Comparison of ENCODE assay signal across 2 worm cellular contexts in the genomic region with DNA sequence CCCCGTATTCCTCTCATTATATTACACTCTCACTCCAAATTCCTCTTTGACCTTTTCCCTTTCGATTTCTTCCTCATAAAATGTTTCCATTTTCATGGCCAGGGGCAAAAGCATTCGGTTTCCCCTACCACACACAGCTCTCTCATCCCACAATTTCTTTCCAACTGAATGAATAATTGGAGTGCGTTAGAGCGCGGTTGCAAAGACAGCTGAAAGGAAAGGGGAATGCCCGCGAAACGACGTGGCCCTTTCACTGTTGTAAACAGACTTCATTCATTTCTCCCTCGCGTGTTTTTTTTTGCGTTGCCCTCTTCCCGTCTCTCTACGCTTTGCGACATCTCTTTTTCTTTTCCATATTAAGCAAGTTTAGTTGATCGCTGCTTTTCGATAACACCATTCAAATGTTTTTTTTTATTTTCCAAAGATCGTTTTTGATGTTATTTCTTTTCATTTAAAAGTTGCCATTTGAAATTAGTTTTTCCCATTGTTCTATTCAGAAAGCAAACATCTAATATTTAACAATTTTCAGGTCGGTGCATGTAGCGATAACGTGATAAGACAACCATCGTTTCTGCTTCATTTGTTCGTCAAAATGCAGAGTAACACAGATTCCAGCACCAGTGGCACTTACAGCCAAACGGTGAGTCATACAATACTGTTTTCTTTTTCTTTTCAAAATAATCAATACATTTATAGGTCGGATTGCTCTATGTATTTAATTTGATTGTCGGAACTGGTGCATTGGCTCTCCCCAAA.
TF ChIP-seq lines count a peak whose summit lies in the region.

Gene C03A3.2, plus strand, starts transcription at position 530 of the 756 bp plus-strand sequence.

TF ChIP-seq in whole organism, L1 larva, 84 proteins besides CTCF, POLR2A, EP300 and RAD21 (continued from another document and continues in another):
- peak; percentile 22; the same call in 1 of the 2 replicates for TF ChIP-seq isw-1 (GFP tag; IDR thresholded peaks at IDR 0.05; lab: Robert Waterston, UW)
- peak; percentile 54 to 76 for TF ChIP-seq lsy-2 (tag; optimal IDR thresholded peaks at IDR 0.05; lab: Kevin White, UChicago)
- TF ChIP-seq ceh-63 (GFP tag; optimal IDR thresholded peaks at IDR 0.05; lab: Kevin White, UChicago) = no peak
- peak in 1 of 2 experiments; percentile 69 for TF ChIP-seq mdl-1 (tag; optimal IDR thresholded peaks at IDR 0.05; lab: Kevin White, UChicago)
- peak; percentile 33 for TF ChIP-seq nhr-19 (GFP tag; conservative IDR thresholded peaks at IDR 0.05; lab: Robert Waterston, UW)
- TF ChIP-seq egl-13 (tag; optimal IDR thresholded peaks at IDR 0.05; lab: Kevin White, UChicago) = peak; percentile 24
- TF ChIP-seq pax-3 (tag; optimal IDR thresholded peaks at IDR 0.05; lab: Kevin White, UChicago) = no peak
- peak; percentile 59 for TF ChIP-seq xbp-1 (tag; optimal IDR thresholded peaks at IDR 0.05; lab: Kevin White, UChicago)
- TF ChIP-seq ceh-90 (tag; optimal IDR thresholded peaks at IDR 0.05; lab: Kevin White, UChicago) = no peak
- TF ChIP-seq nhr-28 (tag; optimal IDR thresholded peaks at IDR 0.05; lab: Kevin White, UChicago) = no peak
- TF ChIP-seq tlp-1 (tag; optimal IDR thresholded peaks at IDR 0.05; lab: Kevin White, UChicago) = no peak
- TF ChIP-seq tbx-2 (tag; optimal IDR thresholded peaks at IDR 0.05; lab: Kevin White, UChicago) = peak; percentile 67
- no peak for TF ChIP-seq egl-27 (tag; optimal IDR thresholded peaks at IDR 0.05; lab: Kevin White, UChicago)
- no peak for TF ChIP-seq unc-98 (GFP tag; IDR thresholded peaks at IDR 0.05; lab: Robert Waterston, UW)
- TF ChIP-seq ama-1 (optimal IDR thresholded peaks at IDR 0.05; lab: Kevin White, UChicago) = no peak
- TF ChIP-seq mab-9 (GFP tag; IDR thresholded peaks at IDR 0.05; lab: Robert Waterston, UW) = 0 out of 2 replicates have a peak, but pooled peaks have one; percentile 36
- peak; percentile 14 for TF ChIP-seq skn-1 (tag; optimal IDR thresholded peaks at IDR 0.05; lab: Kevin White, UChicago)
- TF ChIP-seq rnt-1 (tag; optimal IDR thresholded peaks at IDR 0.05; lab: Kevin White, UChicago) = peak; percentile 55
- no peak for TF ChIP-seq nhr-76 (tag; optimal IDR thresholded peaks at IDR 0.05; lab: Kevin White, UChicago)
- TF ChIP-seq grh-1 (GFP tag; IDR thresholded peaks at IDR 0.05; lab: Robert Waterston, UW) = no peak
- TF ChIP-seq pag-3 (tag; optimal IDR thresholded peaks at IDR 0.05; lab: Kevin White, UChicago; ENCODE audit: borderline replicate concordance, insufficient read depth) = no peak
- TF ChIP-seq ztf-4 (tag; optimal IDR thresholded peaks at IDR 0.05; lab: Kevin White, UChicago) = peak; percentile 11
- no peak for TF ChIP-seq ceh-88 (GFP tag; IDR thresholded peaks at IDR 0.05; lab: Robert Waterston, UW)
- no peak for TF ChIP-seq nhr-12 (tag; optimal IDR thresholded peaks at IDR 0.05; lab: Kevin White, UChicago)
- no peak for TF ChIP-seq ztf-11 (tag; optimal IDR thresholded peaks at IDR 0.05; lab: Kevin White, UChicago)
- TF ChIP-seq unc-86 (tag; optimal IDR thresholded peaks at IDR 0.05; lab: Kevin White, UChicago) = peak; percentile 73
- peak; percentile 78 for TF ChIP-seq fkh-8 (tag; optimal IDR thresholded peaks at IDR 0.05; lab: Kevin White, UChicago)
- TF ChIP-seq nhr-47 (tag; optimal IDR thresholded peaks at IDR 0.05; lab: Kevin White, UChicago) = peak; percentile 67
- TF ChIP-seq zag-1 (tag; optimal IDR thresholded peaks at IDR 0.05; lab: Kevin White, UChicago) = no peak
- TF ChIP-seq blmp-1 (tag; optimal IDR thresholded peaks at IDR 0.05; lab: Kevin White, UChicago) = peak; percentile 97
- TF ChIP-seq unc-30 (tag; optimal IDR thresholded peaks at IDR 0.05; lab: Kevin White, UChicago) = no peak
- no peak for TF ChIP-seq pqm-1 (tag; optimal IDR thresholded peaks at IDR 0.05; lab: Kevin White, UChicago)
- peak; percentile 52 to 72 for TF ChIP-seq lin-35 (GFP tag; optimal IDR thresholded peaks at IDR 0.05; lab: Kevin White, UChicago)
- no peak for TF ChIP-seq aha-1 (tag; optimal IDR thresholded peaks at IDR 0.05; lab: Kevin White, UChicago)
- TF ChIP-seq C34B4.2 (tag; optimal IDR thresholded peaks at IDR 0.05; lab: Kevin White, UChicago) = no peak
- peak; percentile 54 for TF ChIP-seq lin-15B (tag; optimal IDR thresholded peaks at IDR 0.05; lab: Kevin White, UChicago)
- peak; percentile 74 for TF ChIP-seq snu-23 (GFP tag; optimal IDR thresholded peaks at IDR 0.05; lab: Kevin White, UChicago)
- no peak for TF ChIP-seq nhr-11 (tag; optimal IDR thresholded peaks at IDR 0.05; lab: Kevin White, UChicago)
- TF ChIP-seq fkh-4 (tag; optimal IDR thresholded peaks at IDR 0.05; lab: Kevin White, UChicago; ENCODE audit: borderline replicate concordance) = no peak
- TF ChIP-seq nhr-90 (tag; optimal IDR thresholded peaks at IDR 0.05; lab: Kevin White, UChicago; ENCODE audit: poor library complexity) = no peak
- TF ChIP-seq alr-1 (tag; optimal IDR thresholded peaks at IDR 0.05; lab: Kevin White, UChicago; ENCODE audit: borderline replicate concordance) = no peak
- TF ChIP-seq nhr-237 (tag; optimal IDR thresholded peaks at IDR 0.05; lab: Kevin White, UChicago) = no peak
- peak; percentile 26 for TF ChIP-seq nhr-77 (tag; optimal IDR thresholded peaks at IDR 0.05; lab: Kevin White, UChicago)
- no peak for TF ChIP-seq sptf-1 (tag; optimal IDR thresholded peaks at IDR 0.05; lab: Kevin White, UChicago)
- no peak for TF ChIP-seq nhr-84 (tag; optimal IDR thresholded peaks at IDR 0.05; lab: Kevin White, UChicago)
- no peak for TF ChIP-seq lin-39 (tag; optimal IDR thresholded peaks at IDR 0.05; lab: Kevin White, UChicago)
- TF ChIP-seq sox-4 (tag; optimal IDR thresholded peaks at IDR 0.05; lab: Kevin White, UChicago) = no peak
- TF ChIP-seq ces-1 (GFP tag; optimal IDR thresholded peaks at IDR 0.05; lab: Kevin White, UChicago) = no peak
- peak; percentile 64 for TF ChIP-seq nhr-20 (tag; optimal IDR thresholded peaks at IDR 0.05; lab: Kevin White, UChicago)
- no peak for TF ChIP-seq mef-2 (tag; optimal IDR thresholded peaks at IDR 0.05; lab: Kevin White, UChicago)
- TF ChIP-seq hlh-17 (GFP tag; optimal IDR thresholded peaks at IDR 0.05; lab: Kevin White, UChicago; ENCODE audit: borderline replicate concordance) = no peak
- TF ChIP-seq ceh-8 (GFP tag; optimal IDR thresholded peaks at IDR 0.05; lab: Kevin White, UChicago) = peak; percentile 10
- peak; percentile 96 for TF ChIP-seq lin-14 (GFP tag; optimal IDR thresholded peaks at IDR 0.05; lab: Kevin White, UChicago)
- peak; percentile 67 for TF ChIP-seq swsn-7 (tag; optimal IDR thresholded peaks at IDR 0.05; lab: Kevin White, UChicago)
- TF ChIP-seq efl-1 (optimal IDR thresholded peaks at IDR 0.05; lab: Kevin White, UChicago) = peak; percentile 50 to 72
- peak; percentile 49 to 92 for TF ChIP-seq efl-1 (GFP tag; optimal IDR thresholded peaks at IDR 0.05 in 1 of 2; lab: Kevin White, UChicago)
- peak; percentile 42 for TF ChIP-seq dsc-1 (tag; optimal IDR thresholded peaks at IDR 0.05; lab: Kevin White, UChicago)
- TF ChIP-seq elt-3 (tag; optimal IDR thresholded peaks at IDR 0.05; lab: Kevin White, UChicago) = peak in 1 of 6 experiments; percentile 55
- TF ChIP-seq hlh-4 (tag; optimal IDR thresholded peaks at IDR 0.05; lab: Kevin White, UChicago) = no peak
- peak; percentile 76 for TF ChIP-seq nhr-71 (tag; optimal IDR thresholded peaks at IDR 0.05; lab: Kevin White, UChicago)
- peak; percentile 71 for TF ChIP-seq mep-1 (tag; optimal IDR thresholded peaks at IDR 0.05; lab: Kevin White, UChicago)

TF ChIP-seq in whole organism, L3 larva, 47 proteins besides CTCF, POLR2A, EP300 and RAD21 (continued from another document):
- TF ChIP-seq nhr-25 (tag; optimal IDR thresholded peaks at IDR 0.05; lab: Kevin White, UChicago) = peak; percentile 83
- peak; percentile 98 for TF ChIP-seq lin-39 (tag; optimal IDR thresholded peaks at IDR 0.05; lab: Kevin White, UChicago)
- TF ChIP-seq nfya-1 (tag; optimal IDR thresholded peaks at IDR 0.05; lab: Kevin White, UChicago; ENCODE audit: insufficient read depth) = peak; percentile 88
- no peak for TF ChIP-seq nhr-12 (tag; optimal IDR thresholded peaks at IDR 0.05; lab: Kevin White, UChicago)
- TF ChIP-seq elt-1 (tag; optimal IDR thresholded peaks at IDR 0.05; lab: Kevin White, UChicago) = peak; percentile 42
- peak; percentile 85 for TF ChIP-seq pqm-1 (tag; optimal IDR thresholded peaks at IDR 0.05; lab: Kevin White, UChicago)
